Worm (Caenorhabditis elegans): ENCODE measurements around the gene R07B1.5.

Gene R07B1.5

ce11 chrX:9882112-9882511 is 18.7 kb downstream of the R07B1.5 start, which contains the start of gene glo-1:
Gene glo-1 (minus strand): TSS chrX:9882212.
- no peak for TF ChIP-seq sem-2 (GFP tag; optimal IDR thresholded peaks at IDR 0.05)
- no peak for TF ChIP-seq unc-120 (tag; optimal IDR thresholded peaks at IDR 0.05; ENCODE audit: poor library complexity, severe bottlenecking)
- no peak for TF ChIP-seq blmp-1 (tag; optimal IDR thresholded peaks at IDR 0.05)
- TF ChIP-seq nhr-28 (tag; optimal IDR thresholded peaks at IDR 0.05): no peak
- TF ChIP-seq tbx-8 (GFP tag; optimal IDR thresholded peaks at IDR 0.05): no peak
- no peak for TF ChIP-seq mep-1 (tag; optimal IDR thresholded peaks at IDR 0.05)
- TF ChIP-seq elt-3 (tag; optimal IDR thresholded peaks at IDR 0.05): no peak
- no peak for TF ChIP-seq ham-2 (GFP tag; optimal IDR thresholded peaks at IDR 0.05)
- no peak for TF ChIP-seq M03D4.4 (tag; optimal IDR thresholded peaks at IDR 0.05)

DNA sequence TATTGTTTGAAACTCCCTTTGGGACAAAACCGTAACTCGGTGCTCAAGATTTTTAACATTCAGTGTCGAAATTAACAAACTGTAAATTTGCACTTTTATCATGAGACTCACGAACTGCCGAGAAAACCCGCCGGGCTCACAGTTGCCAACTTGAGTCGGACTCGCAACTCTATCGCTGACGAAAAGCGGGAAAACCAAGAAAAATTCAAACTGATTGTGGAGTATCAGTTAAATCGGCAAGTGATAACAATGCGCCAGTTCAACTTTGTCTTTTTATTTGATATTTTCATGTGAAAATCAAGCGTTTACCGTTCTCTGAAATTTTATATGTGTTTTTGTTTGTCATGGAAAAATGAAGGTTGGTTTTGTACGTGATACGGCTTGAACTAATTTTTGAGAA is 19.2 kb downstream of the R07B1.5 start:
- TF ChIP-seq bed-3 (GFP tag; optimal IDR thresholded peaks at IDR 0.05) (no peak), mep-1 (tag; optimal IDR thresholded peaks at IDR 0.05) (no peak), hlh-1 (tag; optimal IDR thresholded peaks at IDR 0.05) (no peak)

- TF ChIP-seq nhr-76 (tag; optimal IDR thresholded peaks at IDR 0.05) (no peak), mep-1 (tag; optimal IDR thresholded peaks at IDR 0.05) (no peak), unc-39 (tag; optimal IDR thresholded peaks at IDR 0.05) (no peak), bed-3 (GFP tag; optimal IDR thresholded peaks at IDR 0.05) (no peak), sem-2 (GFP tag; optimal IDR thresholded peaks at IDR 0.05) (no peak), mls-2 (tag; optimal IDR thresholded peaks at IDR 0.05) (no peak), ces-1 (GFP tag; optimal IDR thresholded peaks at IDR 0.05) (no peak), ceh-83 (GFP tag; optimal IDR thresholded peaks at IDR 0.05) (no peak), lin-32 (GFP tag; optimal IDR thresholded peaks at IDR 0.05) (no peak), nhr-2 (tag; optimal IDR thresholded peaks at IDR 0.05) (no peak), zip-8 (tag; optimal IDR thresholded peaks at IDR 0.05) (no peak), elt-1 (tag; optimal IDR thresholded peaks at IDR 0.05; ENCODE audit: borderline replicate concordance, insufficient read depth) (no peak), tbx-8 (GFP tag; optimal IDR thresholded peaks at IDR 0.05) (no peak), flh-1 (GFP tag; optimal IDR thresholded peaks at IDR 0.05) (no peak), nhr-28 (tag; optimal IDR thresholded peaks at IDR 0.05) (no peak), ztf-11 (tag; optimal IDR thresholded peaks at IDR 0.05) (no peak), ceh-43 (GFP tag; optimal IDR thresholded peaks at IDR 0.05) (no peak), mab-5 (tag; optimal IDR thresholded peaks at IDR 0.05) (no peak)
These were observed 20.5 kb downstream of the R07B1.5 start, which contains the start of gene mrp-4 for ce11 chrX:9883837-9884324. Gene mrp-4 (plus strand): TSS chrX:9884274.

ce11 chrX:9892323-9892722 is 28.9 kb downstream of the R07B1.5 start, which contains the start of gene F21G4.1:
Gene F21G4.1 (minus strand): TSS chrX:9892328.
- TF ChIP-seq nhr-76 (tag; optimal IDR thresholded peaks at IDR 0.05) (no peak), snpc-4 (tag; optimal IDR thresholded peaks at IDR 0.05) (no peak)

ce11 chrX:9893069-9893468 is 29.7 kb downstream of the R07B1.5 start:
- no peak for TF ChIP-seq ceh-83 (GFP tag; optimal IDR thresholded peaks at IDR 0.05)
- no peak for TF ChIP-seq flh-1 (GFP tag; optimal IDR thresholded peaks at IDR 0.05)
- no peak for TF ChIP-seq unc-62 (GFP tag; optimal IDR thresholded peaks at IDR 0.05)
- peak; percentile 76 for TF ChIP-seq blmp-1 (tag; optimal IDR thresholded peaks at IDR 0.05)

ce11 chrX:9894844-9895243 is 31.5 kb downstream of the R07B1.5 start, which contains the start of gene F21G4.3:
Gene F21G4.3 (plus strand): TSS chrX:9895144.
- TF ChIP-seq nhr-12 (tag; optimal IDR thresholded peaks at IDR 0.05): no peak
- no peak for TF ChIP-seq M03D4.4 (tag; optimal IDR thresholded peaks at IDR 0.05)
- TF ChIP-seq unc-39 (tag; optimal IDR thresholded peaks at IDR 0.05): no peak
- TF ChIP-seq lsy-2 (tag; optimal IDR thresholded peaks at IDR 0.05): no peak
- TF ChIP-seq nhr-2 (tag; optimal IDR thresholded peaks at IDR 0.05): no peak
- no peak for TF ChIP-seq nhr-76 (tag; optimal IDR thresholded peaks at IDR 0.05)
- TF ChIP-seq ceh-83 (GFP tag; optimal IDR thresholded peaks at IDR 0.05): no peak
- TF ChIP-seq tbx-8 (GFP tag; optimal IDR thresholded peaks at IDR 0.05): no peak
- TF ChIP-seq mep-1 (tag; optimal IDR thresholded peaks at IDR 0.05): no peak
- TF ChIP-seq mls-2 (tag; optimal IDR thresholded peaks at IDR 0.05): no peak
- no peak for TF ChIP-seq unc-120 (tag; optimal IDR thresholded peaks at IDR 0.05; ENCODE audit: poor library complexity, severe bottlenecking)
- no peak for TF ChIP-seq elt-1 (tag; optimal IDR thresholded peaks at IDR 0.05; ENCODE audit: borderline replicate concordance, insufficient read depth)
- no peak for TF ChIP-seq ceh-43 (GFP tag; optimal IDR thresholded peaks at IDR 0.05)
- no peak for TF ChIP-seq drap-1 (GFP tag; optimal IDR thresholded peaks at IDR 0.05)
- no peak for TF ChIP-seq snpc-4 (tag; optimal IDR thresholded peaks at IDR 0.05)
- no peak for TF ChIP-seq lin-32 (GFP tag; optimal IDR thresholded peaks at IDR 0.05)

Data from whole organism, mixed stage, embryonic.